Worm (Caenorhabditis elegans): ENCODE measurements around the gene Y43F8C.7.
"Not testable (repeated sequence)": the region's sequence is repeated elsewhere in the genome, so short reads cannot be mapped to it uniquely, and the experiment has no call there.

DNA sequence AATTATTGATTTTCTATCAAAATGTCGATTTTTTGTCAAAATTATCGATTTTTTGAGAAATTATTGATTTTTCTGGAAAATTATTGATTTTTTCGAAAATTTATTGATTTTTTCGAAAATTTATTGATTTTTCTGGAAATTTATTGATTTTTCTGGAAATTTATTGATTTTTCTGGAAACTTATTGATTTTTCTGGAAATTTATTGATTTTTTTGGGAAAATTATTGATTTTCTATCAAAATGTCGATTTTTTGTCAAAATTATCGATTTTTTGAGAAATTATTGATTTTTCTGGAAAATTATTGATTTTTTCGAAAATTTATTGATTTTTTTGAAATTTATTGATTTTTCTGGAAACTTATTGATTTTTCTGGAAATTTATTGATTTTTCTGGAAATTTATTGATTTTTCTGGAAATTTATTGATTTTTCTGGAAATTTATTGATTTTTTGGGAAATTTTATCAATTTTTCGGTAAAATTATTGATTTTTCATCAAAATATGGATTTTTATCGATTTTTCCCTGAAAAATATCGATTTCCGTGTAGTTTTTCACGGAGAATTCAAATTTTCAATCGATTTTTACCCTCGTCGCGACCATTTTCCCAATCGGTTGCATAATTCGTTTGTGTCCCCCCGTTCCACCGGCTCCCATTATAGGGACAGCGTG is 8.2 kb downstream of the Y43F8C.7 start:
- not testable (repeated sequence) for TF ChIP-seq klf-2 (GFP tag; conservative IDR thresholded peaks at IDR 0.05); ztf-23 (GFP tag; IDR thresholded peaks at IDR 0.05); med-1 (GFP tag; optimal IDR thresholded peaks at IDR 0.05; ENCODE audit: insufficient read depth); tab-1 (GFP tag; IDR thresholded peaks at IDR 0.05); ztf-29 (GFP tag; IDR thresholded peaks at IDR 0.05)
- TF ChIP-seq T22C8.4 (GFP tag; IDR thresholded peaks at IDR 0.05) = peak; percentile 98

Measured in whole organism, midembryonic.